Worm (Caenorhabditis elegans) whole organism, L2 larva: Measurements from ENCODE around the gene rpl-38.
A peak's percentile ranks its signal among the peaks of the same experiment; 100 is the strongest.

Source experiments
- C34F6.9 ChIP-seq: fragments of 150-350 bp; optimal IDR thresholded peaks from 2 replicates; lab custom pipeline; 2014; ENCODE audit warnings: missing biosample characterization, missing genetic modification characterization
- R02D3.7 ChIP-seq: fragments of 150-350 bp; optimal IDR thresholded peaks from 2 replicates; lab custom pipeline; 2014; ENCODE audit warnings: missing biosample characterization, missing genetic modification characterization
- Y55F3AM.14 ChIP-seq: fragments of 200-800 bp; sonication (Bioruptor generic); optimal IDR thresholded peaks from 2 replicates; lab custom pipeline; 2018; ENCODE audit warnings: mild to moderate bottlenecking, missing genetic modification characterization, missing compliant biosample characterization
- ZK546.5 ChIP-seq: sonication (generic microtip); optimal IDR thresholded peaks from 2 replicates; lab custom pipeline; 2017; ENCODE audit warnings: missing biosample characterization, missing genetic modification characterization
- alr-1 ChIP-seq: fragments of 150-350 bp; optimal IDR thresholded peaks from 2 replicates; lab custom pipeline; 2014; ENCODE audit warnings: missing biosample characterization, missing genetic modification characterization
- aly-2 ChIP-seq: fragments of 150-350 bp; optimal IDR thresholded peaks from 2 replicates; lab custom pipeline; 2014; ENCODE audit warnings: missing biosample characterization, missing genetic modification characterization
- ama-1 ChIP-seq: fragments of 150-350 bp; optimal IDR thresholded peaks from 2 replicates; lab custom pipeline; 2018; ENCODE audit warnings: inconsistent platforms
- blmp-1 ChIP-seq: sonication (generic microtip); optimal IDR thresholded peaks from 2 replicates; lab custom pipeline; 2017; ENCODE audit warnings: missing genetic modification characterization, mild to moderate bottlenecking, missing compliant biosample characterization, antibody characterized with exemption, moderate library complexity; ENCODE audit not compliant: insufficient read depth
- ceh-16 ChIP-seq: fragments of 150-350 bp; optimal IDR thresholded peaks from 2 replicates; lab custom pipeline; 2014; ENCODE audit warnings: missing biosample characterization, missing genetic modification characterization
- crh-2 ChIP-seq: sonication (generic microtip); optimal IDR thresholded peaks from 2 replicates; lab custom pipeline; 2017; ENCODE audit warnings: missing biosample characterization, missing genetic modification characterization
- egl-27 ChIP-seq: sonication (generic microtip); optimal IDR thresholded peaks from 3 replicates; lab custom pipeline; 2017; ENCODE audit warnings: missing biosample characterization, missing genetic modification reagents, missing genetic modification characterization
- elt-1 ChIP-seq: fragments of 150-350 bp; optimal IDR thresholded peaks from 2 replicates; lab custom pipeline; 2014; ENCODE audit warnings: missing biosample characterization, missing genetic modification characterization
- fos-1 ChIP-seq: fragments of 150-350 bp; optimal IDR thresholded peaks from 2 replicates; lab custom pipeline; 2014; ENCODE audit warnings: missing biosample characterization, missing genetic modification characterization
- gmeb-1 ChIP-seq: fragments of 150-350 bp; optimal IDR thresholded peaks from 2 replicates; lab custom pipeline; 2014; ENCODE audit warnings: missing biosample characterization, missing genetic modification characterization
- lin-11 ChIP-seq: fragments of 150-350 bp; sonication (generic microtip); optimal IDR thresholded peaks from 2 replicates; lab custom pipeline; 2014; ENCODE audit warnings: missing biosample characterization, missing genetic modification characterization, inconsistent platforms, mixed read lengths
- lin-13 ChIP-seq: fragments of 150-350 bp; optimal IDR thresholded peaks from 2 replicates; lab custom pipeline; 2014; ENCODE audit warnings: missing biosample characterization, missing genetic modification reagents, missing genetic modification characterization
- lin-39 ChIP-seq: fragments of 150-350 bp; optimal IDR thresholded peaks from 2 replicates; lab custom pipeline; 2014; ENCODE audit warnings: missing biosample characterization, missing genetic modification reagents, missing genetic modification characterization
- lsy-2 ChIP-seq, 2 experiments: fragments of 150-350 bp in 1 of 2; sonication (generic microtip) in 1 of 2; optimal IDR thresholded peaks; 2 replicates each; lab custom pipeline; 2014 to 2017; ENCODE audit warnings: missing biosample characterization in 2 of 2, missing genetic modification characterization in 2 of 2
- mab-5 ChIP-seq: fragments of 150-350 bp; optimal IDR thresholded peaks from 2 replicates; lab custom pipeline; 2014; ENCODE audit warnings: missing biosample characterization, missing genetic modification characterization
- mbf-1 ChIP-seq: sonication (generic microtip); optimal IDR thresholded peaks from 2 replicates; lab custom pipeline; 2017; ENCODE audit warnings: missing biosample characterization, missing genetic modification characterization
- mdl-1 ChIP-seq, 2 experiments: fragments of 150-350 bp in 1 of 2; sonication (generic microtip) in 1 of 2; optimal IDR thresholded peaks; 2 replicates each; lab custom pipeline; 2017; ENCODE audit warnings: missing biosample characterization in 2 of 2, missing genetic modification characterization in 2 of 2
- nhr-10 ChIP-seq: sonication (generic microtip); optimal IDR thresholded peaks from 2 replicates; lab custom pipeline; 2017; ENCODE audit warnings: missing biosample characterization, missing genetic modification characterization
- nhr-11 ChIP-seq: fragments of 150-350 bp; optimal IDR thresholded peaks from 2 replicates; lab custom pipeline; 2014; ENCODE audit warnings: missing biosample characterization, missing genetic modification characterization
- nhr-129 ChIP-seq: fragments of 150-350 bp; optimal IDR thresholded peaks from 2 replicates; lab custom pipeline; 2014; ENCODE audit warnings: missing biosample characterization, missing genetic modification characterization
- nhr-237 ChIP-seq: fragments of 150-350 bp; optimal IDR thresholded peaks from 2 replicates; lab custom pipeline; 2014; ENCODE audit warnings: missing biosample characterization, missing genetic modification characterization
- nhr-25 ChIP-seq: fragments of 150-350 bp; sonication (generic microtip); optimal IDR thresholded peaks from 3 replicates; lab custom pipeline; 2014; ENCODE audit warnings: missing biosample characterization, missing genetic modification characterization
- nhr-6 ChIP-seq: fragments of 150-350 bp; optimal IDR thresholded peaks from 2 replicates; lab custom pipeline; 2014; ENCODE audit warnings: missing biosample characterization, missing genetic modification characterization
- peb-1 ChIP-seq: fragments of 150-350 bp; optimal IDR thresholded peaks from 2 replicates; lab custom pipeline; 2014; ENCODE audit warnings: missing biosample characterization, missing genetic modification characterization
- sem-4 ChIP-seq: fragments of 150-350 bp; optimal IDR thresholded peaks from 2 replicates; lab custom pipeline; 2014; ENCODE audit warnings: missing biosample characterization, missing genetic modification reagents, missing genetic modification characterization
- skn-1 ChIP-seq: sonication (generic microtip); optimal IDR thresholded peaks from 2 replicates; lab custom pipeline; 2017; ENCODE audit warnings: missing biosample characterization, missing genetic modification characterization
- sma-3 ChIP-seq: sonication (generic microtip); optimal IDR thresholded peaks from 2 replicates; lab custom pipeline; 2016; ENCODE audit warnings: missing genetic modification reagents, missing genetic modification characterization, missing compliant biosample characterization
- sma-9 ChIP-seq, 2 experiments: fragments of 150-350 bp in 1 of 2; sonication (generic microtip) in 1 of 2; optimal IDR thresholded peaks; 2 replicates each; lab custom pipeline; 2014 to 2016; ENCODE audit warnings: missing genetic modification characterization in 2 of 2, mild to moderate bottlenecking in 1 of 2, missing biosample characterization in 1 of 2, missing compliant biosample characterization in 1 of 2, missing genetic modification reagents in 1 of 2, moderate library complexity in 1 of 2
- snpc-4 ChIP-seq: fragments of 150-350 bp; optimal IDR thresholded peaks from 2 replicates; lab custom pipeline; 2014; ENCODE audit warnings: missing biosample characterization, missing genetic modification characterization
- unc-39 ChIP-seq: fragments of 150-350 bp; optimal IDR thresholded peaks from 2 replicates; lab custom pipeline; 2014; ENCODE audit warnings: missing biosample characterization, missing genetic modification characterization
- unc-55 ChIP-seq: fragments of 150-350 bp; sonication (generic microtip); optimal IDR thresholded peaks from 3 replicates; lab custom pipeline; 2014; ENCODE audit warnings: missing biosample characterization, missing genetic modification reagents, missing genetic modification characterization
- unc-62 ChIP-seq: fragments of 150-350 bp; optimal IDR thresholded peaks from 2 replicates; lab custom pipeline; 2014; ENCODE audit warnings: missing biosample characterization, missing genetic modification reagents, missing genetic modification characterization
- zag-1 ChIP-seq: fragments of 150-350 bp; optimal IDR thresholded peaks from 2 replicates; lab custom pipeline; 2014; ENCODE audit warnings: missing biosample characterization, missing genetic modification characterization
- ztf-1 ChIP-seq: fragments of 200-800 bp; sonication (Bioruptor generic); conservative IDR thresholded peaks from 2 replicates; pipeline ENCODE4 v1.3.6; 2022; ENCODE audit warnings: missing genetic modification characterization, missing compliant biosample characterization
- ztf-4 ChIP-seq: fragments of 150-350 bp; optimal IDR thresholded peaks from 2 replicates; lab custom pipeline; 2014; ENCODE audit warnings: missing biosample characterization, missing genetic modification characterization

The rpl-38 gene

DNA sequence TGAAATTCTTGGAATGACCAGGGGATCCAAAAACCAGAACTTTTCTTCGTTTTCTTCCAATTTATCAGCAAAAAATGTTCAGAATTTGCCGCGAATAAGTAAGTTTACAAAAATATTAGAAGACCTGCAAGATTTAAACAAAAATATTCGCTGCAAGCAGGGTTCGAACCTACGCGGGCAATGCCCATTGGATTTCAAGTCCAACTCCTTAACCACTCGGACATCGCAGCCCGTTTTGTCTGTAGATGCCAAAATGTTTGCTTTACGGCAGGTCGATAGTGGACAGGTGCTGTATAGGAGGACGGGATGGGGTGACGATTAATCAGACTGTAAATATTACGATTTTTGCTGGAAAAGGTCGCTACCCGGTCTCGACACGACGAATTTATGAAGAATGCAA lies 35.8 kb downstream of the rpl-38 start:
- no peak for TF ChIP-seq skn-1 (tag; lab: Kevin White, UChicago)
- TF ChIP-seq nhr-25 (tag; lab: Kevin White, UChicago) = no peak
- TF ChIP-seq nhr-6 = no peak
- no peak for TF ChIP-seq lsy-2 (tag; optimal IDR thresholded peaks at IDR 0.05; lab: Kevin White, UChicago)
- TF ChIP-seq nhr-11 (tag; lab: Kevin White, UChicago) = no peak
- no peak for TF ChIP-seq nhr-237 (tag; lab: Kevin White, UChicago)
- no peak for TF ChIP-seq fos-1
- no peak for TF ChIP-seq zag-1 (tag; lab: Kevin White, UChicago)
- no peak for TF ChIP-seq unc-62 (GFP tag; lab: Kevin White, UChicago)
- no peak for TF ChIP-seq R02D3.7 (tag; lab: Kevin White, UChicago)
- no peak for TF ChIP-seq Y55F3AM.14
- TF ChIP-seq lin-11 (tag; lab: Kevin White, UChicago) = no peak
- no peak for TF ChIP-seq snpc-4
- no peak for TF ChIP-seq sma-3 (GFP tag; lab: Kevin White, UChicago)
- no peak for TF ChIP-seq egl-27 (tag; lab: Kevin White, UChicago)

DNA sequence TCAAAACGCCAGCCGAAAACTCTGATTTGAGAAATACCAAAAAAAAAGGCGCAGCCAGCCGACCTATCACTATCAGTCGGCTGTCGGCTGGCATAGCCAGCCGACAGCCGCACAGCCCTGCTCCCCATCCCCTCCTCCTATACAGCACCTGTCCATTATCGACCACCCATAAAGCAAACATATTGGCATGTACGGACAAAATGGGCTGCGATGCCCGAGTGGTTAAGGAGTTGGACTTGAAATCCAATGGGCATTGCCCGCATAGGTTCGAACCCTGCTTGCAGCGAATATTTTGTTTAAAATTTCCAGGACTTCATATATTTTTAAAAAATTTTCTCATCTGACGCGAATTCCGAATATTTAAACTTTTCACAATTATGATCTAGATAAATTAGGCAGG lies 38.4 kb downstream of the rpl-38 start:
- TF ChIP-seq zag-1 (tag; lab: Kevin White, UChicago) = no peak
- TF ChIP-seq unc-62 (GFP tag; lab: Kevin White, UChicago) = no peak
- no peak for TF ChIP-seq lin-39 (tag; lab: Kevin White, UChicago)
- no peak for TF ChIP-seq sem-4 (tag; lab: Kevin White, UChicago)
- no peak for TF ChIP-seq ZK546.5
- TF ChIP-seq egl-27 (tag; lab: Kevin White, UChicago) = no peak
- TF ChIP-seq skn-1 (tag; lab: Kevin White, UChicago) = no peak
- TF ChIP-seq fos-1 = no peak
- no peak for TF ChIP-seq snpc-4
- TF ChIP-seq ama-1 (lab: Kevin White, UChicago) = no peak

ce11 chrV:15551642-15552041 lies 39.7 kb downstream of the rpl-38 start:
- TF ChIP-seq unc-55 (GFP tag; lab: Kevin White, UChicago) (peak; percentile 13), aly-2 (tag; lab: Kevin White, UChicago) (no peak), sma-3 (GFP tag; lab: Kevin White, UChicago) (peak; percentile 5), ceh-16 (tag; lab: Kevin White, UChicago) (no peak), Y55F3AM.14 (peak; percentile 33), ama-1 (lab: Kevin White, UChicago) (no peak), mbf-1 (tag; lab: Kevin White, UChicago) (no peak), lin-13 (peak; percentile 59), lsy-2 (tag; optimal IDR thresholded peaks at IDR 0.05; lab: Kevin White, UChicago) (peak; percentile 39 to 44), nhr-10 (tag; lab: Kevin White, UChicago) (no peak), mab-5 (tag; lab: Kevin White, UChicago) (no peak), fos-1 (peak; percentile 23), C34F6.9 (tag; lab: Kevin White, UChicago) (peak; percentile 25), sma-9 (GFP tag; optimal IDR thresholded peaks at IDR 0.05; lab: Kevin White, UChicago) (peak; percentile 57), sma-9 (tag; optimal IDR thresholded peaks at IDR 0.05; lab: Kevin White, UChicago) (no peak), gmeb-1 (peak; percentile 56), nhr-129 (tag; lab: Kevin White, UChicago) (peak; percentile 58)

DNA sequence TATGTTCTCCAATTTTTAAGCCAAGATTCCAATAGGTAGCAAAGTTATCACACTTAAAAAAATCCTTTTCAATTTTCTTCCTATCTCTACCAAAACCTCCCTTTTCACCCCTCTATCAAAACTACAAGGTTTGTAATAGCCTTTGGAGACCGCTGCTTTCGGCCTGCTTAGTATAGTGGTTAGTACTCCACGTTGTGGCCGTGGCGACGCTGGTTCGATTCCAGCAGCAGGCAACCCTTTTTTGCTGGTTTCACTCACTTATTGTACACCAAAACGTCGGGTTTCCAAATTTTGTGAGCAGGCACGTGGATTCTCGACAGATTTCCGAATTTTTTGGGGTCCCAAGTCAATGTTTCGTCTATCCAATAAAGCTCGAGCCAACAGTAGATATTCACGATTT lies 41.9 kb downstream of the rpl-38 start:
- TF ChIP-seq elt-1 (tag; lab: Kevin White, UChicago) = no peak
- peak; percentile 26 for TF ChIP-seq unc-55 (GFP tag; lab: Kevin White, UChicago)
- TF ChIP-seq peb-1 = no peak
- peak; percentile 37 for TF ChIP-seq crh-2 (tag; lab: Kevin White, UChicago)
- TF ChIP-seq gmeb-1 = peak; percentile 20
- peak in 1 of 2 experiments; percentile 20 for TF ChIP-seq lsy-2 (tag; optimal IDR thresholded peaks at IDR 0.05; lab: Kevin White, UChicago)
- TF ChIP-seq nhr-129 (tag; lab: Kevin White, UChicago) = peak; percentile 55
- no peak for TF ChIP-seq unc-62 (GFP tag; lab: Kevin White, UChicago)
- peak; percentile 3 for TF ChIP-seq sma-9 (GFP tag; optimal IDR thresholded peaks at IDR 0.05; lab: Kevin White, UChicago)
- TF ChIP-seq sma-9 (tag; optimal IDR thresholded peaks at IDR 0.05; lab: Kevin White, UChicago) = no peak
- TF ChIP-seq, all 48 proteins: peak for 6

DNA sequence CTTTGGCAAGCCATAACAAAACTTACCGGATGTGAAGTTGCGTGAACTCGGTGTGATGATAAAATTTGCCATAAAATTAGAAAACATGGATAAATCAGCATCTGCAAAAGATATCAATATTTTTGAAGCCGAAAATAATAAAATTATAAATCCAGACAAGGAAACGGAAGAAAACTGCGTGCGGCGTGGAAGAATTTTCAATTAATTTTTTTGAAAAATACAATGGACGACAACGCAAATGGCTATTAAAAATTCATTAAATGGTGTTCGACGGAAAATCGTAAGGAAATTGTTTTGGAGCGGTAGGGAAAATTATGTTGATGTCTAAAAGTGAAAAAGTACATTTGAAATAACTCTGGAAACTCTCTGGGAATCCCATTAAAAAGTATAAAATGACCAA lies 47.1 kb downstream of the rpl-38 start, which contains the start of gene acr-18:
TSS of gene acr-18 (minus strand) at position 101 of the 400 bp plus-strand sequence.
- no peak for TF ChIP-seq C34F6.9 (tag; lab: Kevin White, UChicago)
- TF ChIP-seq alr-1 (tag; lab: Kevin White, UChicago) = no peak
- no peak for TF ChIP-seq sma-9 (GFP tag; optimal IDR thresholded peaks at IDR 0.05; lab: Kevin White, UChicago)
- no peak for TF ChIP-seq sma-9 (tag; optimal IDR thresholded peaks at IDR 0.05; lab: Kevin White, UChicago)
- TF ChIP-seq ceh-16 (tag; lab: Kevin White, UChicago) = no peak
- no peak for TF ChIP-seq mdl-1 (tag; optimal IDR thresholded peaks at IDR 0.05; lab: Kevin White, UChicago)
- no peak for TF ChIP-seq unc-62 (GFP tag; lab: Kevin White, UChicago)
- TF ChIP-seq nhr-129 (tag; lab: Kevin White, UChicago) = no peak
- no peak for TF ChIP-seq blmp-1 (tag; lab: Kevin White, UChicago)
- no peak for TF ChIP-seq unc-39 (tag; lab: Kevin White, UChicago)
- no peak for TF ChIP-seq ZK546.5
- no peak for TF ChIP-seq crh-2 (tag; lab: Kevin White, UChicago)
- no peak for TF ChIP-seq egl-27 (tag; lab: Kevin White, UChicago)
- no peak for TF ChIP-seq ztf-4 (tag; lab: Kevin White, UChicago)
- no peak for TF ChIP-seq lsy-2 (tag; optimal IDR thresholded peaks at IDR 0.05; lab: Kevin White, UChicago)
- TF ChIP-seq ztf-1 = no peak
- no peak for TF ChIP-seq fos-1
- TF ChIP-seq lin-39 (tag; lab: Kevin White, UChicago) = no peak
- TF ChIP-seq skn-1 (tag; lab: Kevin White, UChicago) = no peak
